Fruit fly (Drosophila melanogaster): ENCODE results near the gene atk.

Gene atk

dm6 chr3L:20473021-20473799 lies 8.5 kb upstream of the atk start, which contains the start of the genes CG32428 and CG5969 (continued):
- TF ChIP-seq ase (GFP tag; IDR thresholded peaks at IDR 0.05): peak; percentile 50; the same call in 1 of the 3 replicates
- TF ChIP-seq D (optimal IDR thresholded peaks at IDR 0.05): peak; percentile 73
- TF ChIP-seq D (GFP tag; optimal IDR thresholded peaks at IDR 0.05): no peak
- TF ChIP-seq ftz-f1 (GFP tag; optimal IDR thresholded peaks at IDR 0.05): peak; percentile 80
- TF ChIP-seq zfh1 (GFP tag; IDR thresholded peaks at IDR 0.05): peak; percentile 62; the same call in 2 of the 3 replicates
- TF ChIP-seq az2 (GFP tag; optimal IDR thresholded peaks at IDR 0.05): peak; percentile 53
- peak; percentile 54 for TF ChIP-seq dmrt99B (tag; optimal IDR thresholded peaks at IDR 0.05)
- no peak for TF ChIP-seq nom (GFP tag; optimal IDR thresholded peaks at IDR 0.05)
- TF ChIP-seq p53 (GFP tag; optimal IDR thresholded peaks at IDR 0.05): no peak
- TF ChIP-seq Sin3A (optimal IDR thresholded peaks at IDR 0.05): peak; percentile 59
- TF ChIP-seq wek (GFP tag; optimal IDR thresholded peaks at IDR 0.05): peak; percentile 51
- TF ChIP-seq gsb-n (tag; optimal IDR thresholded peaks at IDR 0.05): peak; percentile 42
- peak; percentile 70 for TF ChIP-seq CG10209 (GFP tag; optimal IDR thresholded peaks at IDR 0.05)
- TF ChIP-seq MTF-1 (GFP tag; optimal IDR thresholded peaks at IDR 0.05; ENCODE audit: borderline replicate concordance): no peak
- TF ChIP-seq MESR4 (GFP tag; optimal IDR thresholded peaks at IDR 0.05): peak; percentile 44
- peak; percentile 12; the same call in 1 of the 2 replicates for TF ChIP-seq CG4404 (GFP tag; IDR thresholded peaks at IDR 0.05)
- 0 out of 3 replicates have a peak, but pooled peaks have one; percentile 21 for TF ChIP-seq croc (GFP tag; conservative IDR thresholded peaks at IDR 0.05)
- TF ChIP-seq exex (tag; optimal IDR thresholded peaks at IDR 0.05): peak; percentile 8
- TF ChIP-seq CG17328 (GFP tag; IDR thresholded peaks at IDR 0.05): peak; percentile 54
- peak; percentile 22; the same call in 1 of the 2 replicates for TF ChIP-seq onecut (GFP tag; IDR thresholded peaks at IDR 0.05)
- TF ChIP-seq CG1603 (tag; optimal IDR thresholded peaks at IDR 0.05): peak; percentile 38
- TF ChIP-seq Opbp (GFP tag; IDR thresholded peaks at IDR 0.05; ENCODE audit: partially characterized antibody): 0 out of 3 replicates have a peak, but pooled peaks have one; percentile 5
- peak; percentile 84 for TF ChIP-seq CG9797 (GFP tag; optimal IDR thresholded peaks at IDR 0.05)
- TF ChIP-seq stc (GFP tag; IDR thresholded peaks at IDR 0.05): no peak
- no peak; the same call in 2 of the 3 replicates for TF ChIP-seq CG2889 (GFP tag; IDR thresholded peaks at IDR 0.05)
- no peak for TF ChIP-seq Awh (GFP tag; IDR thresholded peaks at IDR 0.05)
- peak; percentile 80; the same call in 2 of the 3 replicates for TF ChIP-seq CG17361 (GFP tag; IDR thresholded peaks at IDR 0.05)
- TF ChIP-seq CG14050 (GFP tag; IDR thresholded peaks at IDR 0.05): peak; percentile 19; the same call in 1 of the 3 replicates
- TF ChIP-seq gsb (GFP tag; IDR thresholded peaks at IDR 0.05): 0 out of 2 replicates have a peak, but pooled peaks have one; percentile 23
- TF ChIP-seq CG6765 (GFP tag; optimal IDR thresholded peaks at IDR 0.05): peak; percentile 12
- TF ChIP-seq maf-S (GFP tag; optimal IDR thresholded peaks at IDR 0.05): no peak
- peak; percentile 71 for TF ChIP-seq CG3847 (GFP tag; IDR thresholded peaks at IDR 0.05)
- peak; percentile 59 for TF ChIP-seq Xbp1 (GFP tag; optimal IDR thresholded peaks at IDR 0.05)
- peak; percentile 92 for TF ChIP-seq CG11696 (GFP tag; IDR thresholded peaks at IDR 0.05)
- TF ChIP-seq tap (tag; optimal IDR thresholded peaks at IDR 0.05): peak; percentile 38
- TF ChIP-seq vvl (GFP tag; IDR thresholded peaks at IDR 0.05): peak; percentile 72
- no peak for TF ChIP-seq CG3838 (GFP tag; optimal IDR thresholded peaks at IDR 0.05)
- TF ChIP-seq CG12299 (tag; optimal IDR thresholded peaks at IDR 0.05): peak; percentile 19
- peak; percentile 71 for TF ChIP-seq CG11456 (GFP tag; IDR thresholded peaks at IDR 0.05)
- peak; percentile 72 for TF ChIP-seq CG17829 (tag; optimal IDR thresholded peaks at IDR 0.05)
- peak; percentile 37 for TF ChIP-seq CG4424 (GFP tag; optimal IDR thresholded peaks at IDR 0.05)
- peak; percentile 44 for TF ChIP-seq CG13296 (GFP tag; optimal IDR thresholded peaks at IDR 0.05)
- peak; percentile 29 for TF ChIP-seq Six4 (GFP tag; optimal IDR thresholded peaks at IDR 0.05)
- TF ChIP-seq CG9932 (GFP tag; IDR thresholded peaks at IDR 0.05): peak; percentile 80
- peak; percentile 51 for TF ChIP-seq fd96Cb (tag; optimal IDR thresholded peaks at IDR 0.05)
- TF ChIP-seq CG1529 (GFP tag; optimal IDR thresholded peaks at IDR 0.05): no peak
- peak; percentile 81 for TF ChIP-seq CG15479 (GFP tag; optimal IDR thresholded peaks at IDR 0.05)
- TF ChIP-seq CrebB (tag; optimal IDR thresholded peaks at IDR 0.05): peak; percentile 13
- TF ChIP-seq run (tag; optimal IDR thresholded peaks at IDR 0.05): peak; percentile 14
